Fruit fly (Drosophila melanogaster): Measurements from ENCODE around the gene CG44475.

Gene CG44475

DNA sequence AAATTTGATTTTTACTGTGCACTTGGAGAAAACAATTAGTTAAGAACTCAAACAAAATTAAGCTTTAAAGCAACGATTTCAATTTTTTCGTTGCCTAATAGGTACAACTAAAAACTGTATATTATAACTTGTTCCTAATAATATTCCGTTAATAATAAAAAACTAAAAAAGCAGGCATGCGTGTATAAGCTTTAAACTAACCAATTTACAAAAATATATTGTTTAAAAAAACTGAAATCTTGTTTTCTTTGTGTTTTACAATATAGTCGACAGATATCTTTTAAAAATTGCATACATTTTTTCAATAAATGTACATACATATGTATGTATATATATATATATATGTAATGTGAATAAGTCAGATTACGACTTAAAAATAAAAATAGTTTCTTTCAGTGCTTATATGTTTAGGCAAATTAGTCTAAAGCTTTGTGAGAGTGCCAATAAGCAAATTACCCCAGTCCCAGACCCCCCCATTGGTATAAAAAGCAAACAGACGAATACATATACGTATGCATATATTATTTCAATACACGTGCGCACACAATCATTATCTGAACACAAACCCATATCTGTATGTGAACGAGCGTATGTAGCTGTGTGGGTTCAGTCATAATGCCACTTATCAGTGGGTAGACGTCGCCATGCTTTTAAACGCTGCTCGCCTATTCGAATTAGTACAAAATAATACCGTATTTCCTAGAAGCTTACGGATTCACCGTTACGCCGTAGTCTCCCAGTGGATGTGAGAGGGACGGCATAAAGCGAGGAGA lies 30.1 kb upstream of the CG44475 start (continued):
- TF ChIP-seq CG7556 (GFP tag; optimal IDR thresholded peaks at IDR 0.05) (peak; percentile 87), CG14667 (GFP tag; IDR thresholded peaks at IDR 0.05) (peak; percentile 45; the same call in 1 of the 2 replicates), CG42726 (GFP tag; IDR thresholded peaks at IDR 0.05; ENCODE audit: partially characterized antibody) (peak; percentile 50; the same call in 1 of the 2 replicates), nerfin-2 (GFP tag; IDR thresholded peaks at IDR 0.05; ENCODE audit: partially characterized antibody) (no peak), fu2 (GFP tag; optimal IDR thresholded peaks at IDR 0.05) (no peak), CG16815 (GFP tag; optimal IDR thresholded peaks at IDR 0.05) (peak; percentile 48), CG8944 (GFP tag; optimal IDR thresholded peaks at IDR 0.05) (no peak), Dfd (GFP tag; optimal IDR thresholded peaks at IDR 0.05) (no peak), cato (GFP tag; optimal IDR thresholded peaks at IDR 0.05; ENCODE audit: borderline replicate concordance) (no peak), Lhr (GFP tag; optimal IDR thresholded peaks at IDR 0.05) (no peak), dimm (GFP tag; IDR thresholded peaks at IDR 0.05) (no peak), salm (tag; optimal IDR thresholded peaks at IDR 0.05) (no peak), jumu (GFP tag; optimal IDR thresholded peaks at IDR 0.05) (no peak), psq (GFP tag; optimal IDR thresholded peaks at IDR 0.05) (peak; percentile 15), Ets65A (GFP tag) (no peak), sug (tag; optimal IDR thresholded peaks at IDR 0.05) (peak; percentile 98), CG3995 (GFP tag; optimal IDR thresholded peaks at IDR 0.05) (no peak), Rfx (GFP tag; IDR thresholded peaks at IDR 0.05) (peak; percentile 58), YL-1 (GFP tag; optimal IDR thresholded peaks at IDR 0.05) (no peak), CG10366 (GFP tag; IDR thresholded peaks at IDR 0.05) (peak; percentile 36; the same call in 1 of the 2 replicates), bab2 (GFP tag; optimal IDR thresholded peaks at IDR 0.05) (peak; percentile 12), ci (GFP tag; IDR thresholded peaks at IDR 0.05) (peak; percentile 65; the same call in 1 of the 3 replicates), Meics (GFP tag; optimal IDR thresholded peaks at IDR 0.05) (peak; percentile 77), Antp (GFP tag; optimal IDR thresholded peaks at IDR 0.05) (no peak), Abd-B (GFP tag; optimal IDR thresholded peaks at IDR 0.05) (peak; percentile 73), CG6654 (GFP tag; optimal IDR thresholded peaks at IDR 0.05) (peak; percentile 68), CG14710 (tag; optimal IDR thresholded peaks at IDR 0.05) (peak; percentile 89), Bteb2 (GFP tag; optimal IDR thresholded peaks at IDR 0.05) (no peak), CG10543 (GFP tag; optimal IDR thresholded peaks at IDR 0.05) (peak; percentile 94), cwo (GFP tag; optimal IDR thresholded peaks at IDR 0.05) (peak; percentile 98), trem (tag; optimal IDR thresholded peaks at IDR 0.05) (peak; percentile 68), gem (tag; optimal IDR thresholded peaks at IDR 0.05) (peak; percentile 94), CG3163 (GFP tag; optimal IDR thresholded peaks at IDR 0.05) (no peak), MESR4 (GFP tag; optimal IDR thresholded peaks at IDR 0.05) (no peak), CG13287 (GFP tag; IDR thresholded peaks at IDR 0.05; ENCODE audit: partially characterized antibody) (peak; percentile 38; the same call in 1 of the 2 replicates), crc (GFP tag; optimal IDR thresholded peaks at IDR 0.05) (no peak), sima (GFP tag; optimal IDR thresholded peaks at IDR 0.05) (no peak), Hr78 (GFP tag; optimal IDR thresholded peaks at IDR 0.05) (peak in 1 of 2 experiments; percentile 19), CG10147 (GFP tag; optimal IDR thresholded peaks at IDR 0.05) (peak; percentile 66), wdn (GFP tag; IDR thresholded peaks at IDR 0.05) (no peak), CG15601 (tag; optimal IDR thresholded peaks at IDR 0.05) (peak; percentile 80), E2f2 (GFP tag; IDR thresholded peaks at IDR 0.05) (no peak; the same call in 1 of the 2 replicates), dmrt99B (tag; optimal IDR thresholded peaks at IDR 0.05) (peak; percentile 86), pita (GFP tag; optimal IDR thresholded peaks at IDR 0.05) (no peak), bsh (GFP tag; optimal IDR thresholded peaks at IDR 0.05) (peak in 1 of 2 experiments; percentile 83), pnt (GFP tag; optimal IDR thresholded peaks at IDR 0.05) (peak; percentile 13), HLHmδ (GFP tag; optimal IDR thresholded peaks at IDR 0.05) (peak; percentile 50), CG4820 (GFP tag; optimal IDR thresholded peaks at IDR 0.05) (peak; percentile 69)

Measured in whole organism, embryonic.